Fruit fly (Drosophila melanogaster) whole organism, adult: ENCODE data around the gene mei-9.

Experiments used
- CG11617 ChIP-seq: fragments of 200-800 bp; sonication (Bioruptor generic); optimal IDR thresholded peaks from 2 replicates; lab custom pipeline; 2017; ENCODE audit warnings: mild to moderate bottlenecking, missing biosample characterization, missing genetic modification reagents, missing genetic modification characterization
- CG12768 ChIP-seq: fragments of 200-800 bp; sonication (Bioruptor generic); optimal IDR thresholded peaks from 2 replicates; lab custom pipeline; 2017; ENCODE audit warnings: missing biosample characterization, missing genetic modification characterization, mild to moderate bottlenecking, moderate library complexity, missing genetic modification reagents
- CG33017 ChIP-seq: fragments of 200-800 bp; sonication (Bioruptor generic); optimal IDR thresholded peaks from 2 replicates; lab custom pipeline; 2018; ENCODE audit warnings: missing biosample characterization, mild to moderate bottlenecking, missing genetic modification characterization, moderate library complexity
- CG5204 ChIP-seq: fragments of 200-800 bp; sonication (Bioruptor generic); optimal IDR thresholded peaks from 2 replicates; lab custom pipeline; 2016; ENCODE audit warnings: missing biosample characterization, missing genetic modification characterization
- Clk ChIP-seq: fragments of 200-800 bp; sonication (Bioruptor generic); optimal IDR thresholded peaks from 2 replicates; lab custom pipeline; 2017; ENCODE audit warnings: missing biosample characterization, missing genetic modification characterization
- cic ChIP-seq: fragments of 200-800 bp; sonication (Bioruptor generic); optimal IDR thresholded peaks from 2 replicates; lab custom pipeline; 2017; ENCODE audit warnings: missing biosample characterization, mild to moderate bottlenecking, missing genetic modification characterization, moderate library complexity
- cnc ChIP-seq, 2 experiments: fragments of >200 bp; optimal IDR thresholded peaks; 2 replicates each; lab custom pipeline; 2017
- ovo ChIP-seq: fragments of 200-800 bp; sonication (Bioruptor generic); optimal IDR thresholded peaks from 2 replicates; lab custom pipeline; 2016; ENCODE audit warnings: missing biosample characterization, missing genetic modification characterization

dm6 chrX:4302246-4302645 lies 16.4 kb downstream of the mei-9 start, which contains the start of gene CG12692:
- TF ChIP-seq cic (GFP tag; lab: Kevin White, UChicago) (no peak), ovo (GFP tag; lab: Kevin White, UChicago) (no peak), CG12768 (GFP tag; lab: Kevin White, UChicago) (no peak), CG11617 (GFP tag; lab: Kevin White, UChicago) (no peak), cnc (optimal IDR thresholded peaks at IDR 0.05; lab: Kevin White, UChicago) (no peak), CG33017 (no peak), Clk (GFP tag; lab: Kevin White, UChicago) (no peak), CG5204 (no peak)
